Fruit fly (Drosophila melanogaster) whole organism: Measurements from ENCODE around the gene CG12522.
"Not testable (repeated sequence)": the region's sequence is repeated elsewhere in the genome, so short reads cannot be mapped to it uniquely, and the experiment has no call there.

Experiments
- CG8478 ChIP-seq: fragments of >200 bp; optimal IDR thresholded peaks from 2 replicates; lab custom pipeline; 2018; ENCODE audit warnings: inconsistent platforms
- Dll ChIP-seq: fragments of >200 bp; optimal IDR thresholded peaks from 2 replicates; lab custom pipeline; 2017
- pan ChIP-seq: fragments of >200 bp; optimal IDR thresholded peaks from 2 replicates; lab custom pipeline; 2017
- psq ChIP-seq: fragments of >200 bp; optimal IDR thresholded peaks from 2 replicates; lab custom pipeline; 2017

DNA sequence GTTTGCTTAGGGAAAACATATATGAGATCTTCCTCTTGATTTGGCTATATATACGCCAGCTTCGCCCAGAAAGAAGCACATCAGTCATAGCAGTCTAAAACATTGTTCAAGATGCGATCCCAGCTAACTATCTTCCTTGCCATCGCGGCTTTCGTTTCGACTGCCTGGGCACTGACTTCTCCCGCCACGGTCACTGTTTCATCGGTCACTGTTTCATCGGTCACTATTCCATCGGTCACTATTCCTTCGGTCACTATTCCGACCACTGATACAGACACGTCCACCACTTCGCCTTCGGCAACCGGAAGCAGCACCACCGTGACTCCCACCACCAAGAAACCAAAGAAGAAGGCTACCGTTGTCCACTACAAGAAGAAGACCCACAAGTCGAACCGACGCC, 26.9 kb downstream of the CG12522 start, which contains the start of gene CG14143:
- TF ChIP-seq psq; CG8478 (lab: Kevin White, UChicago); pan (lab: Kevin White, UChicago); Dll (lab: Kevin White, UChicago): not testable (repeated sequence)
